Fruit fly (Drosophila melanogaster) Kc167 (cell line): ENCODE results near the gene CG14204.

Experiments
- Myc ChIP-seq: fragments of >200 bp; optimal IDR thresholded peaks from 2 replicates; lab custom pipeline; 2017; ENCODE audit warnings: missing external identifiers
- h ChIP-seq: fragments of >200 bp; optimal IDR thresholded peaks from 3 replicates; lab custom pipeline; 2018; ENCODE audit warnings: missing external identifiers
- insv ChIP-seq: fragments of >200 bp; optimal IDR thresholded peaks from 3 replicates; lab custom pipeline; 2018; ENCODE audit warnings: missing external identifiers

DNA sequence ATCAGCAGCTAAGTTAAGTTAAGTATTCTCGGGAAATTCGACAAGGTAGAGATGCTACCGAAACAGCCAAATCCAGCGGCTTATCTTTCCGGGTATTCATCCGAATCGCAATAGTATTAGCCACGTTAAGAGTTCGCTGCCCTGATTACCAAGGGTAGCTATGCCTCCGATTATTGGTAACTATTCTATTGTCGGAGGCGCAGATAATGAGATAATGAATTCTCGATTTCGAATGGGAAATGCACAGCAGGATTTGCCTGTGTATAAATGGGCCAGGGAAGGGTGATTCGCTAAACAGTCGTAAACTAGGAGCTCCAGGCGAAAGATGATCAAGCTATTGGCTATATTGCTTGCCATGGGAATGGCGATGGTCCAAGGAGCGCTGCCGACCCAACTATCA lies at the start of gene CG14204:
- TF ChIP-seq h (lab: Kevin White, UChicago) (no peak), insv (lab: Kevin White, UChicago) (no peak), Myc (no peak)
